Worm (Caenorhabditis elegans) whole organism, L4/young adult: ENCODE measurements around the gene col-132.

ENCODE experiments used
- W03F9.2 ChIP-seq: fragments of 150-350 bp; optimal IDR thresholded peaks from 2 replicates; lab custom pipeline; 2014; ENCODE audit warnings: missing biosample characterization, missing genetic modification characterization
- dao-5 ChIP-seq: sonication (generic microtip); optimal IDR thresholded peaks from 2 replicates; lab custom pipeline; 2016; ENCODE audit warnings: missing genotype, missing genetic modification characterization, moderate library complexity, missing compliant biosample characterization
- him-1 ChIP-seq: sonication (generic microtip); optimal IDR thresholded peaks from 2 replicates; lab custom pipeline; 2016; ENCODE audit warnings: missing genotype, missing genetic modification reagents, missing genetic modification characterization, missing compliant biosample characterization

DNA sequence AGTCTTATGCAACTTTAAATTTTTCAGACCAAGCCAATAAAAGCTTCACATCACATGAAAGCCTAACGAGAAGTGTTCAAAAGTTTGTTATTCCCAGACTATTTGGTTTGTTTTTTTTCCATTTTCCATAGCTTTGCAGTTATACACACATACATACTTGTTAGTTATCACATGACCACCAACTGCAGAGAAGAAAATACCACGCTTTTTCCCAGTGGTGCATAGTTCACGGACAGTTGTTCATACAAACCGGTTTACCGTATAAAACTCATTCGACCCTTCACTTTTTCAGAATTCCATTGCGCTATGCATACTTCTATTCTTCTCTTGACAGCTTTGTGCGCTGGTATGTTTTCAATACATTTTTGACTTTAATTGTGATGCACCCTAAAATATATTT, 27.2 kb downstream of the col-132 start, which contains the start of gene scl-5:
- TF ChIP-seq him-1 (tag; lab: Kevin White, UChicago) (no peak), W03F9.2 (tag; lab: Kevin White, UChicago) (no peak), dao-5 (no peak)
